Worm (Caenorhabditis elegans): ENCODE measurements around the gene kin-33.
"Not testable (repeated sequence)": the region's sequence is repeated elsewhere in the genome, so short reads cannot be mapped to it uniquely, and the experiment has no call there.

Gene kin-33

ce11 chrV:242518-242917, 8.0 kb upstream of the kin-33 start, which contains the start of gene R02C2.7:
TSS of gene R02C2.7 (minus strand) at chrV:242618.
- TF ChIP-seq him-1 (tag; optimal IDR thresholded peaks at IDR 0.05): no peak
- no peak for TF ChIP-seq dao-5 (tag; optimal IDR thresholded peaks at IDR 0.05)

- no peak for TF ChIP-seq dao-5 (tag; optimal IDR thresholded peaks at IDR 0.05)
- no peak for TF ChIP-seq W03F9.2 (tag; optimal IDR thresholded peaks at IDR 0.05)
- TF ChIP-seq him-1 (tag; optimal IDR thresholded peaks at IDR 0.05): no peak
These were observed 5.8 kb upstream of the kin-33 start, which contains the start of gene txt-2 for ce11 chrV:240287-240686. TSS of gene txt-2 (minus strand) at chrV:240500.

- TF ChIP-seq him-1 (tag; optimal IDR thresholded peaks at IDR 0.05) (no peak), W03F9.2 (tag; optimal IDR thresholded peaks at IDR 0.05) (no peak), dao-5 (tag; optimal IDR thresholded peaks at IDR 0.05) (no peak)
These were observed 3.6 kb upstream of the kin-33 start, which contains the start of gene R02C2.1 for ce11 chrV:238094-238493. TSS of gene R02C2.1 (minus strand) at chrV:238194.

- no peak for TF ChIP-seq dao-5 (tag; optimal IDR thresholded peaks at IDR 0.05)
- TF ChIP-seq W03F9.2 (tag; optimal IDR thresholded peaks at IDR 0.05): no peak
- no peak for TF ChIP-seq him-1 (tag; optimal IDR thresholded peaks at IDR 0.05)
These were observed 2.5 kb upstream of the kin-33 start for ce11 chrV:237012-237411.

- no peak for TF ChIP-seq him-1 (tag; optimal IDR thresholded peaks at IDR 0.05)
- no peak for TF ChIP-seq W03F9.2 (tag; optimal IDR thresholded peaks at IDR 0.05)
- TF ChIP-seq dao-5 (tag; optimal IDR thresholded peaks at IDR 0.05): no peak
These were observed 14.8 kb downstream of the kin-33 start, which contains the start of gene srh-80 for ce11 chrV:219632-220031. TSS of gene srh-80 (plus strand) at chrV:219932.

ce11 chrV:216847-217246, 17.6 kb downstream of the kin-33 start, which contains the start of gene srh-78:
TSS of gene srh-78 (plus strand) at chrV:217147.
- TF ChIP-seq W03F9.2 (tag; optimal IDR thresholded peaks at IDR 0.05) (no peak), him-1 (tag; optimal IDR thresholded peaks at IDR 0.05) (no peak), dao-5 (tag; optimal IDR thresholded peaks at IDR 0.05) (no peak)

- no peak for TF ChIP-seq dao-5 (tag; optimal IDR thresholded peaks at IDR 0.05)
- no peak for TF ChIP-seq him-1 (tag; optimal IDR thresholded peaks at IDR 0.05)
- TF ChIP-seq W03F9.2 (tag; optimal IDR thresholded peaks at IDR 0.05): no peak
These were observed 18.8 kb downstream of the kin-33 start for ce11 chrV:215697-216096.

ce11 chrV:212687-213086, 21.8 kb downstream of the kin-33 start, which contains the start of gene DC2.5:
TSS of gene DC2.5 (minus strand) at chrV:212787.
- TF ChIP-seq dao-5, him-1, W03F9.2 (tag; optimal IDR thresholded peaks at IDR 0.05): not testable (repeated sequence)

ce11 chrV:211388-212168, 22.9 kb downstream of the kin-33 start:
- no peak for TF ChIP-seq him-1 (tag; optimal IDR thresholded peaks at IDR 0.05)

- TF ChIP-seq dao-5 (tag; optimal IDR thresholded peaks at IDR 0.05) (no peak), him-1 (tag; optimal IDR thresholded peaks at IDR 0.05) (no peak), W03F9.2 (tag; optimal IDR thresholded peaks at IDR 0.05) (no peak)
These were observed 27.7 kb downstream of the kin-33 start for ce11 chrV:206814-207213.

- TF ChIP-seq him-1 (tag; optimal IDR thresholded peaks at IDR 0.05) (no peak), W03F9.2 (tag; optimal IDR thresholded peaks at IDR 0.05) (no peak), dao-5 (tag; optimal IDR thresholded peaks at IDR 0.05) (no peak)
These were observed 30.5 kb downstream of the kin-33 start, which contains the start of gene lec-12 for ce11 chrV:203855-204432. TSS of gene lec-12 (plus strand) at chrV:204382.

ce11 chrV:201300-201699, 33.2 kb downstream of the kin-33 start, which contains the start of gene trpp-1:
TSS of gene trpp-1 (plus strand) at chrV:201600.
- no peak for TF ChIP-seq dao-5 (tag; optimal IDR thresholded peaks at IDR 0.05)
- no peak for TF ChIP-seq W03F9.2 (tag; optimal IDR thresholded peaks at IDR 0.05)
- TF ChIP-seq him-1 (tag; optimal IDR thresholded peaks at IDR 0.05): no peak

ce11 chrV:194760-195159, 39.7 kb downstream of the kin-33 start:
- TF ChIP-seq dao-5 (tag; optimal IDR thresholded peaks at IDR 0.05) (no peak), him-1 (tag; optimal IDR thresholded peaks at IDR 0.05) (no peak), W03F9.2 (tag; optimal IDR thresholded peaks at IDR 0.05) (no peak)

- TF ChIP-seq dao-5 (tag; optimal IDR thresholded peaks at IDR 0.05) (no peak), W03F9.2 (tag; optimal IDR thresholded peaks at IDR 0.05) (no peak), him-1 (tag; optimal IDR thresholded peaks at IDR 0.05) (no peak)
These were observed 45.0 kb downstream of the kin-33 start for ce11 chrV:189436-189835.
